Worm (Caenorhabditis elegans) whole organism, young adult: ENCODE measurements around the gene srw-101.

Experiments
- ama-1 ChIP-seq, 3 experiments: fragments of 150-350 bp in 1 of 3; sonication (generic microtip) in 2 of 3; optimal IDR thresholded peaks; 2 replicates each; lab custom pipeline; 2014 to 2018; ENCODE audit warnings: missing biosample characterization in 2 of 3, missing genetic modification characterization in 2 of 3, missing genetic modification reagents in 2 of 3
- bed-2 ChIP-seq: fragments of 200-800 bp; sonication (Bioruptor generic); IDR thresholded peaks from 2 replicates; pipeline ENCODE4 v1.3.6; 2022; ENCODE audit warnings: missing genetic modification reagents, missing genetic modification characterization, missing compliant biosample characterization
- die-1 ChIP-seq: sonication (generic microtip); optimal IDR thresholded peaks from 2 replicates; lab custom pipeline; 2016; ENCODE audit warnings: missing genotype, mild to moderate bottlenecking, missing genetic modification characterization, missing compliant biosample characterization
- efl-1 ChIP-seq: fragments of 150-350 bp; optimal IDR thresholded peaks from 2 replicates; lab custom pipeline; 2014; ENCODE audit warnings: missing biosample characterization, missing genetic modification reagents, missing genetic modification characterization
- fkh-3 ChIP-seq: sonication (generic microtip); optimal IDR thresholded peaks from 2 replicates; lab custom pipeline; 2016; ENCODE audit warnings: mild to moderate bottlenecking, missing genetic modification characterization, missing compliant biosample characterization
- hlh-26 ChIP-seq: fragments of 200-800 bp; sonication (Bioruptor generic); conservative IDR thresholded peaks from 2 replicates; pipeline ENCODE4 v1.3.6; 2022; ENCODE audit warnings: missing genetic modification reagents, missing genetic modification characterization, missing compliant biosample characterization
- lir-1 ChIP-seq: fragments of 200-800 bp; sonication (Bioruptor generic); conservative IDR thresholded peaks from 2 replicates; pipeline ENCODE4 v1.3.6; 2022; ENCODE audit warnings: missing genetic modification reagents, missing genetic modification characterization, missing compliant biosample characterization
- pha-4 ChIP-seq: fragments of 150-350 bp; sonication (generic microtip); optimal IDR thresholded peaks from 2 replicates; lab custom pipeline; 2014; ENCODE audit warnings: missing biosample characterization, missing genetic modification reagents, missing genetic modification characterization
- rec-8 ChIP-seq, 2 experiments: sonication (generic microtip); optimal IDR thresholded peaks; 2 replicates each; lab custom pipeline; 2016; ENCODE audit warnings: mild to moderate bottlenecking in 2 of 2, missing genetic modification characterization in 2 of 2, missing genetic modification reagents in 2 of 2, missing genotype in 2 of 2, missing biosample characterization in 1 of 2, missing compliant biosample characterization in 1 of 2, moderate library complexity in 1 of 2
- sptf-2 ChIP-seq: fragments of 200-800 bp; sonication (Bioruptor generic); optimal IDR thresholded peaks from 2 replicates; lab custom pipeline; 2018; ENCODE audit warnings: mild to moderate bottlenecking, missing genetic modification characterization, missing compliant biosample characterization
- tbx-9 ChIP-seq: sonication (generic microtip); optimal IDR thresholded peaks from 2 replicates; lab custom pipeline; 2016; ENCODE audit warnings: borderline replicate concordance, missing genetic modification characterization, inconsistent platforms, missing compliant biosample characterization
- unc-62 ChIP-seq: fragments of 150-350 bp; optimal IDR thresholded peaks from 2 replicates; lab custom pipeline; 2014; ENCODE audit warnings: missing biosample characterization, missing genetic modification reagents, missing genetic modification characterization
- ztf-3 ChIP-seq: fragments of 200-800 bp; sonication (Bioruptor generic); optimal IDR thresholded peaks from 2 replicates; lab custom pipeline; 2018; ENCODE audit warnings: mild to moderate bottlenecking, missing genetic modification characterization, missing compliant biosample characterization
- ztf-6 ChIP-seq: fragments of 200-800 bp; sonication (Bioruptor generic); IDR thresholded peaks from 2 replicates; pipeline ENCODE4 v1.3.6; 2022; ENCODE audit warnings: missing genetic modification reagents, missing genetic modification characterization, missing compliant biosample characterization

DNA sequence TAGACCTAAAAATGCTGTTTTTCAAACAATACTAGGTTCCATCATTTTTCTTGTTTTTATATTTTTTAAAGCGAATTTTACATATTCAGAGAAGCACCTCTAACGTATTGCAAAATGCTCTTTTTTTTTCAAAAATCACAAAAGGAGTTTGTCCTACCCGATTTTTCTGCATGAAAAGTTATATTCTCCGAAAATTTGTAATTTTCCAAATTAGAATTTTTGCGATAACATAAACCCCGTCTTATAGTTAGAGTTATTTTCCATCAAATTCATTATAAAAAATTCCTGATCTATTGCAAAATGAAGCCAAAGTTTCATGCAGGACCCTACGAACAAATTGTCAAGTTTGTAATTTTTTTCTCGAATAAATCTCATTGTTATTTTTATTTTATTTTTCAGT is 13.6 kb upstream of the srw-101 start, which contains the start of gene srw-99:
- TF ChIP-seq efl-1 (GFP tag; lab: Kevin White, UChicago): no peak
- no peak for TF ChIP-seq pha-4 (tag; lab: Kevin White, UChicago)
- no peak for TF ChIP-seq lir-1
- no peak for TF ChIP-seq ztf-3 (GFP tag; lab: Kevin White, UChicago)
- TF ChIP-seq unc-62 (GFP tag; lab: Kevin White, UChicago): no peak
- no peak for TF ChIP-seq ama-1 (optimal IDR thresholded peaks at IDR 0.05; lab: Kevin White, UChicago)
- no peak for TF ChIP-seq ama-1 (GFP tag; optimal IDR thresholded peaks at IDR 0.05; lab: Kevin White, UChicago)
- TF ChIP-seq sptf-2 (GFP tag; lab: Kevin White, UChicago): no peak
- no peak for TF ChIP-seq die-1 (tag; lab: Kevin White, UChicago)
- TF ChIP-seq hlh-26 (GFP tag; lab: Robert Waterston, UW): no peak
- TF ChIP-seq tbx-9 (tag; lab: Kevin White, UChicago): no peak
- no peak for TF ChIP-seq rec-8 (tag; optimal IDR thresholded peaks at IDR 0.05; lab: Kevin White, UChicago)
- no peak for TF ChIP-seq bed-2 (GFP tag; lab: Robert Waterston, UW)
- no peak for TF ChIP-seq ztf-6 (GFP tag; lab: Robert Waterston, UW)
- no peak for TF ChIP-seq fkh-3 (tag; lab: Kevin White, UChicago)
